Worm (Caenorhabditis elegans) whole organism, L1 larva: Measurements from ENCODE around the gene Y111B2A.12.

Experiments used
- C04F5.9 ChIP-seq: sonication (generic microtip); optimal IDR thresholded peaks from 2 replicates; lab custom pipeline; 2016; ENCODE audit warnings: missing genetic modification characterization, missing compliant biosample characterization
- C16A3.4 ChIP-seq: fragments of 150-350 bp; optimal IDR thresholded peaks from 2 replicates; lab custom pipeline; 2014; ENCODE audit warnings: missing biosample characterization, missing genetic modification characterization
- C34B4.2 ChIP-seq: sonication (generic microtip); optimal IDR thresholded peaks from 2 replicates; lab custom pipeline; 2017; ENCODE audit warnings: mild to moderate bottlenecking, missing genetic modification characterization, missing compliant biosample characterization
- F16B12.6 ChIP-seq: fragments of 150-350 bp; optimal IDR thresholded peaks from 2 replicates; lab custom pipeline; 2014; ENCODE audit warnings: missing biosample characterization, missing genetic modification characterization
- Y116A8C.19 ChIP-seq: sonication (generic microtip); optimal IDR thresholded peaks from 2 replicates; lab custom pipeline; 2016; ENCODE audit warnings: missing compliant biosample characterization, missing genetic modification characterization, borderline replicate concordance
- alr-1 ChIP-seq: fragments of 200-800 bp; sonication (Bioruptor generic); optimal IDR thresholded peaks from 2 replicates; lab custom pipeline; 2018; ENCODE audit warnings: borderline replicate concordance, mild to moderate bottlenecking, missing genetic modification characterization, missing compliant biosample characterization
- aly-2 ChIP-seq: fragments of 150-350 bp; optimal IDR thresholded peaks from 2 replicates; lab custom pipeline; 2014; ENCODE audit warnings: missing biosample characterization, missing genetic modification characterization
- ama-1 ChIP-seq: fragments of 150-350 bp; optimal IDR thresholded peaks from 2 replicates; lab custom pipeline; 2014
- ceh-63 ChIP-seq: fragments of 200-800 bp; sonication (Bioruptor generic); optimal IDR thresholded peaks from 2 replicates; lab custom pipeline; 2018; ENCODE audit warnings: mild to moderate bottlenecking, missing genetic modification characterization, missing compliant biosample characterization
- ceh-82 ChIP-seq, 3 experiments: fragments of 150-350 bp in 1 of 3; sonication (generic microtip) in 2 of 3; optimal IDR thresholded peaks; 2 replicates each; lab custom pipeline; 2014 to 2017; ENCODE audit warnings: missing biosample characterization in 3 of 3, missing genetic modification characterization in 3 of 3
- ceh-90 ChIP-seq: sonication (generic microtip); optimal IDR thresholded peaks from 2 replicates; lab custom pipeline; 2016; ENCODE audit warnings: missing genetic modification characterization, missing compliant biosample characterization
- ces-1 ChIP-seq: fragments of 150-350 bp; optimal IDR thresholded peaks from 2 replicates; lab custom pipeline; 2014; ENCODE audit warnings: missing biosample characterization, missing genetic modification reagents, missing genetic modification characterization
- dpl-1 ChIP-seq, 3 experiments: fragments of 150-350 bp in 2 of 3; sonication (generic microtip) in 1 of 3; optimal IDR thresholded peaks; 2 replicates each; lab custom pipeline; 2014 to 2017; ENCODE audit warnings: missing biosample characterization in 3 of 3, missing genetic modification characterization in 3 of 3, missing genetic modification reagents in 3 of 3
- efl-3 ChIP-seq: fragments of 200-800 bp; sonication (Bioruptor generic); optimal IDR thresholded peaks from 2 replicates; lab custom pipeline; 2018; ENCODE audit warnings: mild to moderate bottlenecking, missing genetic modification characterization, missing compliant biosample characterization
- egl-27 ChIP-seq, 2 experiments: fragments of 150-350 bp in 1 of 2; sonication (generic microtip); optimal IDR thresholded peaks; 3 replicates each; lab custom pipeline; 2017 to 2018; ENCODE audit warnings: missing biosample characterization in 2 of 2, missing genetic modification characterization in 2 of 2, missing genetic modification reagents in 2 of 2
- fos-1 ChIP-seq: fragments of 150-350 bp; optimal IDR thresholded peaks from 2 replicates; lab custom pipeline; 2014; ENCODE audit warnings: missing biosample characterization, missing genetic modification characterization
- hlh-17 ChIP-seq: fragments of 200-800 bp; sonication (Bioruptor generic); optimal IDR thresholded peaks from 2 replicates; lab custom pipeline; 2018; ENCODE audit warnings: missing genetic modification characterization, mild to moderate bottlenecking, missing compliant biosample characterization, moderate library complexity, borderline replicate concordance
- hlh-4 ChIP-seq: sonication (generic microtip); optimal IDR thresholded peaks from 2 replicates; lab custom pipeline; 2016; ENCODE audit warnings: mild to moderate bottlenecking, missing genetic modification characterization, missing compliant biosample characterization
- hpl-2 ChIP-seq: fragments of 150-350 bp; optimal IDR thresholded peaks from 2 replicates; lab custom pipeline; 2014; ENCODE audit warnings: missing biosample characterization, missing genetic modification reagents, missing genetic modification characterization
- irx-1 ChIP-seq: sonication (generic microtip); optimal IDR thresholded peaks from 2 replicates; lab custom pipeline; 2016; ENCODE audit warnings: missing genetic modification characterization, missing compliant biosample characterization
- isw-1 ChIP-seq: fragments of 200-800 bp; sonication (Bioruptor generic); IDR thresholded peaks from 2 replicates; pipeline ENCODE4 v1.3.6; 2022; ENCODE audit warnings: missing genetic modification characterization, missing compliant biosample characterization
- jun-1 ChIP-seq: fragments of 150-350 bp; optimal IDR thresholded peaks from 2 replicates; lab custom pipeline; 2014; ENCODE audit warnings: missing biosample characterization, missing genetic modification reagents, missing genetic modification characterization
- lin-13 ChIP-seq: fragments of 150-350 bp; optimal IDR thresholded peaks from 2 replicates; lab custom pipeline; 2014; ENCODE audit warnings: missing biosample characterization, missing genetic modification reagents, missing genetic modification characterization
- lin-14 ChIP-seq: fragments of 200-800 bp; sonication (Bioruptor generic); optimal IDR thresholded peaks from 2 replicates; lab custom pipeline; 2018; ENCODE audit warnings: mild to moderate bottlenecking, missing genetic modification characterization, moderate library complexity, missing compliant biosample characterization
- lin-15B ChIP-seq: fragments of 150-350 bp; sonication (generic microtip); optimal IDR thresholded peaks from 3 replicates; lab custom pipeline; 2014; ENCODE audit warnings: missing biosample characterization, missing genetic modification characterization
- lin-35 ChIP-seq, 2 experiments: fragments of 150-350 bp; optimal IDR thresholded peaks; 2 replicates each; lab custom pipeline; 2014; ENCODE audit warnings: missing biosample characterization in 2 of 2, missing genetic modification characterization in 2 of 2, missing genetic modification reagents in 2 of 2
- lir-3 ChIP-seq: sonication (generic microtip); optimal IDR thresholded peaks from 2 replicates; lab custom pipeline; 2016; ENCODE audit warnings: mild to moderate bottlenecking, missing genetic modification characterization, moderate library complexity, missing compliant biosample characterization; ENCODE audit not compliant: poor library complexity
- mdl-1 ChIP-seq, 2 experiments: fragments of 150-350 bp; optimal IDR thresholded peaks; 2 replicates each; lab custom pipeline; 2014 to 2017; ENCODE audit warnings: missing biosample characterization in 2 of 2, missing genetic modification characterization in 2 of 2, inconsistent platforms in 1 of 2
- mef-2 ChIP-seq: fragments of 150-350 bp; optimal IDR thresholded peaks from 2 replicates; lab custom pipeline; 2014; ENCODE audit warnings: missing biosample characterization, missing genetic modification characterization
- nhr-12 ChIP-seq: sonication (generic microtip); optimal IDR thresholded peaks from 2 replicates; lab custom pipeline; 2017; ENCODE audit warnings: missing biosample characterization, missing genetic modification characterization
- nhr-28 ChIP-seq: fragments of 150-350 bp; optimal IDR thresholded peaks from 2 replicates; lab custom pipeline; 2014; ENCODE audit warnings: missing biosample characterization, missing genetic modification characterization
- nhr-47 ChIP-seq: sonication (generic microtip); optimal IDR thresholded peaks from 2 replicates; lab custom pipeline; 2016; ENCODE audit warnings: mild to moderate bottlenecking, missing genetic modification characterization, moderate library complexity, missing compliant biosample characterization
- nhr-71 ChIP-seq: sonication (generic microtip); optimal IDR thresholded peaks from 2 replicates; lab custom pipeline; 2016; ENCODE audit warnings: mild to moderate bottlenecking, missing genetic modification characterization, moderate library complexity, missing compliant biosample characterization
- nhr-77 ChIP-seq: fragments of 150-350 bp; optimal IDR thresholded peaks from 2 replicates; lab custom pipeline; 2014; ENCODE audit warnings: missing biosample characterization, missing genetic modification characterization
- nhr-84 ChIP-seq: sonication (generic microtip); optimal IDR thresholded peaks from 2 replicates; lab custom pipeline; 2017; ENCODE audit warnings: missing biosample characterization, missing genetic modification characterization
- nhr-85 ChIP-seq: sonication (generic microtip); peaks from one replicate; lab custom pipeline; 2016; ENCODE audit warnings: missing genetic modification characterization, inconsistent platforms, missing compliant biosample characterization
- nhr-90 ChIP-seq: sonication (generic microtip); optimal IDR thresholded peaks from 2 replicates; lab custom pipeline; 2016; ENCODE audit warnings: mild to moderate bottlenecking, missing genetic modification characterization, missing compliant biosample characterization; ENCODE audit not compliant: poor library complexity
- pag-3 ChIP-seq: sonication (generic microtip); optimal IDR thresholded peaks from 2 replicates; lab custom pipeline; 2017; ENCODE audit warnings: missing genetic modification characterization, mild to moderate bottlenecking, missing compliant biosample characterization, antibody characterized with exemption, borderline replicate concordance; ENCODE audit not compliant: insufficient read depth
- pax-3 ChIP-seq: fragments of 200-800 bp; sonication (Bioruptor generic); optimal IDR thresholded peaks from 2 replicates; lab custom pipeline; 2018; ENCODE audit warnings: mild to moderate bottlenecking, missing genetic modification characterization, moderate library complexity, missing compliant biosample characterization
- pqm-1 ChIP-seq: sonication (generic microtip); optimal IDR thresholded peaks from 3 replicates; lab custom pipeline; 2017; ENCODE audit warnings: missing biosample characterization, missing genetic modification characterization
- rnt-1 ChIP-seq: sonication (generic microtip); optimal IDR thresholded peaks from 2 replicates; lab custom pipeline; 2016; ENCODE audit warnings: mild to moderate bottlenecking, missing genetic modification characterization, moderate library complexity, missing compliant biosample characterization
- skn-1 ChIP-seq: fragments of 150-350 bp; optimal IDR thresholded peaks from 2 replicates; lab custom pipeline; 2014; ENCODE audit warnings: missing biosample characterization, missing genetic modification characterization
- snpc-4 ChIP-seq: fragments of 150-350 bp; optimal IDR thresholded peaks from 2 replicates; lab custom pipeline; 2014; ENCODE audit warnings: missing biosample characterization, missing genetic modification characterization
- sox-4 ChIP-seq: sonication (generic microtip); optimal IDR thresholded peaks from 2 replicates; lab custom pipeline; 2016; ENCODE audit warnings: missing genetic modification characterization, missing compliant biosample characterization
- sup-37 ChIP-seq: fragments of 200-800 bp; sonication (Bioruptor generic); optimal IDR thresholded peaks from 2 replicates; lab custom pipeline; 2018; ENCODE audit warnings: mild to moderate bottlenecking, missing genetic modification characterization, missing compliant biosample characterization
- swsn-7 ChIP-seq: sonication (generic microtip); optimal IDR thresholded peaks from 2 replicates; lab custom pipeline; 2016; ENCODE audit warnings: missing genetic modification characterization, missing compliant biosample characterization
- unc-30 ChIP-seq: sonication (generic microtip); optimal IDR thresholded peaks from 2 replicates; lab custom pipeline; 2017; ENCODE audit warnings: missing biosample characterization, missing genetic modification characterization
- unc-62 ChIP-seq: fragments of 150-350 bp; optimal IDR thresholded peaks from 2 replicates; lab custom pipeline; 2014; ENCODE audit warnings: missing biosample characterization, missing genetic modification reagents, missing genetic modification characterization
- vab-15 ChIP-seq: sonication (generic microtip); optimal IDR thresholded peaks from 2 replicates; lab custom pipeline; 2017; ENCODE audit warnings: missing genotype, mild to moderate bottlenecking, missing genetic modification characterization, missing compliant biosample characterization
- zag-1 ChIP-seq: fragments of 150-350 bp; optimal IDR thresholded peaks from 2 replicates; lab custom pipeline; 2014; ENCODE audit warnings: missing biosample characterization, missing genetic modification characterization
- zip-4 ChIP-seq: fragments of 200-800 bp; sonication (Bioruptor generic); optimal IDR thresholded peaks from 2 replicates; lab custom pipeline; 2018; ENCODE audit warnings: mild to moderate bottlenecking, missing genetic modification characterization, moderate library complexity, missing compliant biosample characterization
- ztf-11 ChIP-seq, 2 experiments: sonication (generic microtip); optimal IDR thresholded peaks; 2 replicates each; lab custom pipeline; 2016 to 2017; ENCODE audit warnings: missing genetic modification characterization in 2 of 2, missing biosample characterization in 1 of 2, missing compliant biosample characterization in 1 of 2
- ztf-4 ChIP-seq: fragments of 150-350 bp; optimal IDR thresholded peaks from 2 replicates; lab custom pipeline; 2014; ENCODE audit warnings: missing biosample characterization, missing genetic modification characterization

Y111B2A.12 gene

DNA sequence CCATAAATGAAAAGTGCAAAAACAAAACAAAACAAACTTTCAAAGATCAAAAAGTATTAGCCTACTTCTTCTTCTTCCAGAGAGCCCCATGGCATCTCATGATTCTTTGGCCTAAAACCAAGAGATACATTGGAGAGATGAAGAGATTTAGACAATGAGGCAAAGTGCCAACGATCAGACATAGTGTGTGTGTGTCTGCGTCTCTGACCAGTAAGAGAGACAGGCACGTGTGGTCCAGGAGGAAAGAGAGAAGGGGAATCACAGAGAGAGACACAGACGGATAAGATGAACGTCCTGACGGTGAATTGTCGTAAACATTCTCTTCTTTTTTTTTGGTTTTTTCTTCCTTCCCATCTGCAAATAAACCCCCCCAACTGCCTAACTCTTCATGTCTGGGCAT lies 25.6 kb upstream of the Y111B2A.12 start (continued):
- TF ChIP-seq dpl-1 (GFP tag; optimal IDR thresholded peaks at IDR 0.05; lab: Kevin White, UChicago) = peak; percentile 72 to 78 (median 73)
- TF ChIP-seq zag-1 (tag; lab: Kevin White, UChicago) = peak; percentile 80
- TF ChIP-seq lin-13 (GFP tag; lab: Kevin White, UChicago) = peak; percentile 88
- no peak for TF ChIP-seq nhr-84 (tag; lab: Kevin White, UChicago)
- TF ChIP-seq lin-35 (GFP tag; optimal IDR thresholded peaks at IDR 0.05; lab: Kevin White, UChicago) = peak; percentile 84 to 92
- peak; percentile 37 for TF ChIP-seq C04F5.9 (tag; lab: Kevin White, UChicago)
- no peak for TF ChIP-seq hlh-17
- TF ChIP-seq efl-3 (GFP tag; lab: Kevin White, UChicago) = no peak
- peak; percentile 85 for TF ChIP-seq irx-1
- peak; percentile 100 for TF ChIP-seq mdl-1 (tag; optimal IDR thresholded peaks at IDR 0.05; lab: Kevin White, UChicago)
- no peak for TF ChIP-seq pqm-1 (tag; lab: Kevin White, UChicago)
- TF ChIP-seq lin-15B (tag; lab: Kevin White, UChicago) = peak; percentile 1
- no peak for TF ChIP-seq alr-1 (tag; lab: Kevin White, UChicago)
- peak; percentile 65 for TF ChIP-seq snpc-4 (tag; lab: Kevin White, UChicago)
- TF ChIP-seq vab-15 (tag; lab: Kevin White, UChicago) = peak; percentile 66
- peak; percentile 94 for TF ChIP-seq ztf-4
- TF ChIP-seq hpl-2 (GFP tag; lab: Kevin White, UChicago) = no peak
- TF ChIP-seq zip-4 (GFP tag; lab: Kevin White, UChicago) = no peak
- peak; percentile 97 for TF ChIP-seq nhr-85 (tag; lab: Kevin White, UChicago)
- peak; percentile 83 for TF ChIP-seq nhr-90 (tag; lab: Kevin White, UChicago)
- TF ChIP-seq aly-2 (tag; lab: Kevin White, UChicago) = peak; percentile 60
- peak; percentile 68 for TF ChIP-seq sox-4 (tag; lab: Kevin White, UChicago)
- TF ChIP-seq ceh-90 (tag; lab: Kevin White, UChicago) = no peak
- no peak for TF ChIP-seq ceh-63 (GFP tag; lab: Kevin White, UChicago)
- TF ChIP-seq rnt-1 (tag; lab: Kevin White, UChicago) = peak; percentile 94
- TF ChIP-seq unc-30 = no peak
- TF ChIP-seq ceh-82 (tag; optimal IDR thresholded peaks at IDR 0.05; lab: Kevin White, UChicago) = peak; percentile 88 to 96 (median 95)
- no peak for TF ChIP-seq hlh-4 (tag; lab: Kevin White, UChicago)
- TF ChIP-seq jun-1 (tag; lab: Kevin White, UChicago) = peak; percentile 85
- TF ChIP-seq sup-37 (GFP tag; lab: Kevin White, UChicago) = peak; percentile 49
- peak; percentile 85 for TF ChIP-seq fos-1 (tag; lab: Kevin White, UChicago)
- TF ChIP-seq pag-3 (tag; lab: Kevin White, UChicago) = peak; percentile 95
- TF ChIP-seq Y116A8C.19 = no peak
- TF ChIP-seq lin-14 (GFP tag; lab: Kevin White, UChicago) = peak; percentile 100
- TF ChIP-seq nhr-71 = peak; percentile 99
- peak; percentile 91 for TF ChIP-seq swsn-7 (tag; lab: Kevin White, UChicago)
- peak; percentile 91 for TF ChIP-seq C16A3.4
- TF ChIP-seq egl-27 (tag; optimal IDR thresholded peaks at IDR 0.05; lab: Kevin White, UChicago) = peak; percentile 89 to 93
- TF ChIP-seq isw-1 (GFP tag; lab: Robert Waterston, UW) = peak; percentile 75
- TF ChIP-seq nhr-77 (tag; lab: Kevin White, UChicago) = peak; percentile 93
- TF ChIP-seq pax-3 (tag; lab: Kevin White, UChicago) = peak; percentile 80
- peak; percentile 95 for TF ChIP-seq nhr-47 (tag; lab: Kevin White, UChicago)
- TF ChIP-seq ztf-11 (tag; optimal IDR thresholded peaks at IDR 0.05; lab: Kevin White, UChicago) = peak in 1 of 2 experiments; percentile 77
- TF ChIP-seq ama-1 (lab: Kevin White, UChicago) = peak; percentile 15
- TF ChIP-seq nhr-28 (tag; lab: Kevin White, UChicago) = no peak
- TF ChIP-seq mef-2 (tag; lab: Kevin White, UChicago) = peak; percentile 79
- peak; percentile 74 for TF ChIP-seq skn-1
- no peak for TF ChIP-seq unc-62 (GFP tag; lab: Kevin White, UChicago)
- peak; percentile 91 for TF ChIP-seq lir-3 (tag; lab: Kevin White, UChicago)
- TF ChIP-seq C34B4.2 (tag; lab: Kevin White, UChicago) = no peak
- peak; percentile 57 for TF ChIP-seq F16B12.6
- no peak for TF ChIP-seq nhr-12 (tag; lab: Kevin White, UChicago)
- TF ChIP-seq ces-1 = no peak
